Worm (Caenorhabditis elegans): ENCODE measurements around the gene best-16.
A peak's percentile ranks its signal among the peaks of the same experiment; 100 is the strongest.

best-16 gene

DNA sequence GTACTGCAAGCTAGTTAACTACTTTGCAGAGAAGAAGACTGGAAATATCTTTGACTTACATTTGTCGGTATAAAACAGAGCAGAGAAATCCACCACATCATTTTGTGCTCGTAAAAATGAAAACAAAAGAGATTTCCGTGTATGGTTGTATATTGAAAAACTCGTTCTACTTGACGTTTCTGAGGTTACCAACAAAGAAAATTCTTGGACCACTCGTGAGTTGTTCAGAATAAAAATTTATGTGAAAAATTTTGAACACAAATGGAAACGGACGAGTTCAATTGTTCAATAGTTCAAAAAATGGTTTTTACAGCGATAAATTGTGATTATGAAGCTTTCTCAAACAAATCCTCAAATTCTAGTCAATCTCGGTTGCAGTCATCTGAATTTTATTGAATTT is 11.0 kb downstream of the best-16 start, which contains the start of gene clec-179:
Gene clec-179 (minus strand): TSS at position 101 of the 400 bp plus-strand sequence.
- no peak for TF ChIP-seq fkh-10 (GFP tag; optimal IDR thresholded peaks at IDR 0.05)

DNA sequence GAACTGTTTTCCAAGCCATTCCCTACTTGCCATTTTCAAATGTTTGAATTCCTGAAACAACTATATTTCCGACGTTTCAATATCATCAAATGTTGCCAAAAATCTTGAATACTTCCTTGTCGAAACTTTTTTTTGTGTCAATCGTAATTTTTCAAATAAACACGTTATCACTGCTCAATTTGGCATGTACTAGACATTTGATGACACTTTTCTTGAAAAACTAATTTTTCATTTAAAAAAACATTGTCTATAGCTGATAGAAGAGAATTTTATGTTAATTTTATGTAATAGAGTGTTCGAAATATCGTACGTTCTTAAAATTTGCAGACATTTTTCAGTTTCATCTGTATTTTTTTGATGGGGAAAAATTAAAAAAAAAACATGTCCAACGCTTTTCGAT is 12.8 kb downstream of the best-16 start:
- 0 out of 2 replicates have a peak, but pooled peaks have one; percentile 49 for TF ChIP-seq tra-1 (GFP tag; IDR thresholded peaks at IDR 0.05)
- peak in 1 of 2 experiments; percentile 4 for TF ChIP-seq unc-62 (GFP tag; optimal IDR thresholded peaks at IDR 0.05 in 1 of 2)
- no peak for TF ChIP-seq unc-62 (tag; optimal IDR thresholded peaks at IDR 0.05)
- TF ChIP-seq aha-1 (tag): no peak
- peak; percentile 54; the same call in 1 of the 2 replicates for TF ChIP-seq php-3 (GFP tag; IDR thresholded peaks at IDR 0.05)
- peak; percentile 52 for TF ChIP-seq nhr-102 (tag; optimal IDR thresholded peaks at IDR 0.05)
- TF ChIP-seq lin-1 (GFP tag; IDR thresholded peaks at IDR 0.05): no peak
- TF ChIP-seq T20F7.1 (GFP tag; optimal IDR thresholded peaks at IDR 0.05): peak; percentile 40
- TF ChIP-seq T26A8.4 (GFP tag; IDR thresholded peaks at IDR 0.05): no peak
- peak; percentile 94 for TF ChIP-seq dmd-6 (GFP tag; IDR thresholded peaks at IDR 0.05)
- peak; percentile 54 for TF ChIP-seq nhr-48 (tag; optimal IDR thresholded peaks at IDR 0.05)
- TF ChIP-seq skn-1 (tag; optimal IDR thresholded peaks at IDR 0.05): no peak
- TF ChIP-seq lin-29 (GFP tag; IDR thresholded peaks at IDR 0.05): no peak
- TF ChIP-seq daf-16 (GFP tag; optimal IDR thresholded peaks at IDR 0.05): peak in 1 of 2 experiments; percentile 49
- peak; percentile 91 for TF ChIP-seq daf-16 (tag; optimal IDR thresholded peaks at IDR 0.05)
- no peak for TF ChIP-seq lin-13 (GFP tag; optimal IDR thresholded peaks at IDR 0.05)
- TF ChIP-seq Y105C5A.15 (GFP tag; IDR thresholded peaks at IDR 0.05): no peak
- no peak for TF ChIP-seq ceh-62 (tag; optimal IDR thresholded peaks at IDR 0.05)
- no peak for TF ChIP-seq Y48G9A.11 (GFP tag; IDR thresholded peaks at IDR 0.05)
- no peak for TF ChIP-seq fos-1 (tag; optimal IDR thresholded peaks at IDR 0.05)
- peak; percentile 60 for TF ChIP-seq dve-1 (tag; optimal IDR thresholded peaks at IDR 0.05; ENCODE audit: insufficient read depth)
- TF ChIP-seq aly-2 (tag; optimal IDR thresholded peaks at IDR 0.05): no peak
- peak; percentile 38 for TF ChIP-seq hlh-11 (tag; optimal IDR thresholded peaks at IDR 0.05)

DNA sequence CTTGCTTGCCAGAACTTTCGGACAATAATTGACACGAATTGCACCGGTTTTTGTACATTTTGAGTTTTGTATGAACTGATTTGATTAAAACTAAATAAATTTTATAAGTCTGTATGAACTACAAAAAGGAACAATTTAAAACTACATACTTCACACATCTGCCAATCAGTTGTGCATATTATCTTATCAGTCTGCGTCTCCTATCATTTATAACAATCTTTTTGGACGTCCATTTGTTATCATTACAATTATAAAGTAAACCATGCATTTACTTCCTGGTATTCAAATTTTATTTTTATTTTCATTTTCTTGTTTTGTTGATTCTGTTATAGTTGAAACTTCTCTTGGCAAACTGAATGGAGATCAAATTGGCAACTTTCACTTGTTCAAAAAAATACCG is 15.3 kb downstream of the best-16 start, which contains the start of gene cest-10:
Gene cest-10 (plus strand): TSS at position 254 of the 400 bp plus-strand sequence.
- TF ChIP-seq nhr-48 (tag; optimal IDR thresholded peaks at IDR 0.05) (peak; percentile 64), vab-7 (GFP tag; IDR thresholded peaks at IDR 0.05) (no peak), nhr-102 (tag; optimal IDR thresholded peaks at IDR 0.05) (peak; percentile 49), aha-1 (tag) (peak; percentile 56), php-3 (GFP tag; IDR thresholded peaks at IDR 0.05) (no peak), sdz-12 (GFP tag; optimal IDR thresholded peaks at IDR 0.05) (no peak), pha-4 (GFP tag; IDR thresholded peaks at IDR 0.05) (peak; percentile 32; the same call in 1 of the 2 replicates), pha-4 (tag; optimal IDR thresholded peaks at IDR 0.05) (no peak), hlh-11 (tag; optimal IDR thresholded peaks at IDR 0.05) (peak; percentile 68), Y75B8A.6 (GFP tag; IDR thresholded peaks at IDR 0.05) (0 out of 2 replicates have a peak, but pooled peaks have one; percentile 22), dve-1 (tag; optimal IDR thresholded peaks at IDR 0.05; ENCODE audit: insufficient read depth) (peak; percentile 89), dmd-6 (GFP tag; IDR thresholded peaks at IDR 0.05) (peak; percentile 96), dmd-8 (GFP tag; IDR thresholded peaks at IDR 0.05) (no peak), saeg-2 (GFP tag; IDR thresholded peaks at IDR 0.05) (no peak), daf-19 (GFP tag; conservative IDR thresholded peaks at IDR 0.05) (no peak), daf-16 (GFP tag; optimal IDR thresholded peaks at IDR 0.05) (peak in 1 of 2 experiments; percentile 67), daf-16 (tag; optimal IDR thresholded peaks at IDR 0.05) (peak; percentile 93), tra-1 (GFP tag; IDR thresholded peaks at IDR 0.05) (peak; percentile 90), pqm-1 (tag; optimal IDR thresholded peaks at IDR 0.05) (peak; percentile 78), gei-8 (GFP tag; optimal IDR thresholded peaks at IDR 0.05) (peak; percentile 2), nhr-28 (tag; optimal IDR thresholded peaks at IDR 0.05) (peak; percentile 99), nhr-77 (tag; optimal IDR thresholded peaks at IDR 0.05) (peak; percentile 69), egl-27 (tag; optimal IDR thresholded peaks at IDR 0.05) (no peak), R02D3.7 (tag; optimal IDR thresholded peaks at IDR 0.05) (no peak)

Measured in whole organism, L4 larva.